Worm (Caenorhabditis elegans): ENCODE data around the gene dex-1.

The dex-1 gene

ce11 chrIII:5503669-5504068 is 22.2 kb upstream of the dex-1 start:
- TF ChIP-seq snpc-4 (tag; optimal IDR thresholded peaks at IDR 0.05) = no peak

- TF ChIP-seq ZK546.5 (tag; optimal IDR thresholded peaks at IDR 0.05) (no peak), sma-3 (GFP tag; optimal IDR thresholded peaks at IDR 0.05) (peak; percentile 6), skn-1 (tag; optimal IDR thresholded peaks at IDR 0.05) (no peak), nhr-25 (tag; optimal IDR thresholded peaks at IDR 0.05) (peak; percentile 18), elt-1 (tag; optimal IDR thresholded peaks at IDR 0.05) (no peak), mdl-1 (tag; optimal IDR thresholded peaks at IDR 0.05) (no peak), unc-39 (tag; optimal IDR thresholded peaks at IDR 0.05) (no peak), fos-1 (tag; optimal IDR thresholded peaks at IDR 0.05) (peak; percentile 50), unc-62 (GFP tag; optimal IDR thresholded peaks at IDR 0.05) (no peak), peb-1 (tag; optimal IDR thresholded peaks at IDR 0.05) (no peak), blmp-1 (tag; optimal IDR thresholded peaks at IDR 0.05; ENCODE audit: insufficient read depth) (peak; percentile 50), lin-11 (tag; optimal IDR thresholded peaks at IDR 0.05) (no peak), Y55F3AM.14 (GFP tag; optimal IDR thresholded peaks at IDR 0.05) (peak; percentile 1), crh-2 (tag; optimal IDR thresholded peaks at IDR 0.05) (peak; percentile 79), egl-27 (tag; optimal IDR thresholded peaks at IDR 0.05) (peak; percentile 3), nhr-10 (tag; optimal IDR thresholded peaks at IDR 0.05) (no peak), aly-2 (tag; optimal IDR thresholded peaks at IDR 0.05) (no peak), ceh-16 (tag; optimal IDR thresholded peaks at IDR 0.05) (peak; percentile 14), lin-13 (GFP tag; optimal IDR thresholded peaks at IDR 0.05) (no peak), nhr-237 (tag; optimal IDR thresholded peaks at IDR 0.05) (no peak), ztf-4 (tag; optimal IDR thresholded peaks at IDR 0.05) (peak; percentile 87), dmd-4 (tag; optimal IDR thresholded peaks at IDR 0.05) (no peak), zag-1 (tag; optimal IDR thresholded peaks at IDR 0.05) (no peak), R02D3.7 (tag; optimal IDR thresholded peaks at IDR 0.05) (no peak), nhr-77 (tag; optimal IDR thresholded peaks at IDR 0.05) (no peak), nhr-11 (tag; optimal IDR thresholded peaks at IDR 0.05) (no peak), unc-55 (GFP tag; optimal IDR thresholded peaks at IDR 0.05) (peak; percentile 74), gmeb-1 (tag; optimal IDR thresholded peaks at IDR 0.05) (peak; percentile 51), sem-4 (tag; optimal IDR thresholded peaks at IDR 0.05) (no peak), ama-1 (optimal IDR thresholded peaks at IDR 0.05) (peak; percentile 95), nhr-129 (tag; optimal IDR thresholded peaks at IDR 0.05) (peak; percentile 81), sma-9 (GFP tag; optimal IDR thresholded peaks at IDR 0.05) (peak; percentile 80), sma-9 (tag; optimal IDR thresholded peaks at IDR 0.05) (no peak), lin-39 (tag; optimal IDR thresholded peaks at IDR 0.05) (no peak), mbf-1 (tag; optimal IDR thresholded peaks at IDR 0.05) (no peak), nhr-12 (tag; optimal IDR thresholded peaks at IDR 0.05) (no peak), ztf-11 (tag; optimal IDR thresholded peaks at IDR 0.05) (no peak), F13H6.1 (tag; optimal IDR thresholded peaks at IDR 0.05) (peak; percentile 30), mab-5 (tag; optimal IDR thresholded peaks at IDR 0.05) (no peak), C34F6.9 (tag; optimal IDR thresholded peaks at IDR 0.05) (peak; percentile 96), snpc-4 (tag; optimal IDR thresholded peaks at IDR 0.05) (peak; percentile 16), nhr-6 (tag; optimal IDR thresholded peaks at IDR 0.05) (peak; percentile 2), nhr-21 (tag; optimal IDR thresholded peaks at IDR 0.05) (peak; percentile 55), lsy-2 (tag; optimal IDR thresholded peaks at IDR 0.05) (peak; percentile 19 to 53), nhr-23 (tag; optimal IDR thresholded peaks at IDR 0.05) (no peak), elt-3 (tag; optimal IDR thresholded peaks at IDR 0.05) (no peak), ceh-82 (tag; optimal IDR thresholded peaks at IDR 0.05) (no peak), alr-1 (tag; optimal IDR thresholded peaks at IDR 0.05) (no peak), ztf-1 (GFP tag; conservative IDR thresholded peaks at IDR 0.05) (no peak)
Observed at ce11 chrIII:5504164-5504563, 21.7 kb upstream of the dex-1 start.

All from whole organism, L2 larva.